Worm (Caenorhabditis elegans) whole organism, young adult: Measurements from ENCODE around the gene nas-25.

Experiments
- C17E4.6 ChIP-seq: fragments of 200-800 bp; sonication (Bioruptor generic); IDR thresholded peaks from 2 replicates; pipeline ENCODE4 v1.3.6; 2022; ENCODE audit warnings: missing genetic modification reagents, missing genetic modification characterization, missing compliant biosample characterization
- D2030.7 ChIP-seq: fragments of 200-800 bp; sonication (Bioruptor generic); IDR thresholded peaks from 2 replicates; pipeline ENCODE4 v1.3.6; 2022; ENCODE audit warnings: missing genetic modification reagents, missing genetic modification characterization, missing compliant biosample characterization
- F49E8.2 ChIP-seq: sonication (generic microtip); optimal IDR thresholded peaks from 3 replicates; lab custom pipeline; 2017; ENCODE audit warnings: missing genetic modification characterization, mild to moderate bottlenecking, missing compliant biosample characterization, antibody characterized with exemption, moderate library complexity; ENCODE audit not compliant: insufficient read depth
- attf-5 ChIP-seq: fragments of 200-800 bp; sonication (Bioruptor generic); optimal IDR thresholded peaks from 2 replicates; lab custom pipeline; 2018; ENCODE audit warnings: mild to moderate bottlenecking, missing genetic modification characterization, missing compliant biosample characterization
- dpl-1 ChIP-seq: fragments of 150-350 bp; optimal IDR thresholded peaks from 2 replicates; lab custom pipeline; 2014; ENCODE audit warnings: missing biosample characterization, missing genetic modification reagents, missing genetic modification characterization
- egl-18 ChIP-seq: fragments of 200-800 bp; sonication (Bioruptor generic); IDR thresholded peaks from 2 replicates; pipeline ENCODE4 v1.3.6; 2022; ENCODE audit warnings: missing genetic modification reagents, missing genetic modification characterization, missing compliant biosample characterization
- ekl-4 ChIP-seq: fragments of 200-800 bp; sonication (Bioruptor generic); IDR thresholded peaks from 2 replicates; pipeline ENCODE4 v1.3.6; 2022; ENCODE audit warnings: missing genetic modification reagents, missing genetic modification characterization, missing compliant biosample characterization
- hlh-12 ChIP-seq: sonication (generic microtip); optimal IDR thresholded peaks from 2 replicates; lab custom pipeline; 2016; ENCODE audit warnings: missing genetic modification characterization, missing compliant biosample characterization
- lag-1 ChIP-seq: fragments of 200-800 bp; sonication (Bioruptor generic); IDR thresholded peaks from 2 replicates; pipeline ENCODE4 v1.3.6; 2022; ENCODE audit warnings: missing genetic modification reagents, missing genetic modification characterization, missing compliant biosample characterization
- lin-26 ChIP-seq: fragments of 200-800 bp; sonication (Bioruptor generic); IDR thresholded peaks from 2 replicates; pipeline ENCODE4 v1.3.6; 2022; ENCODE audit warnings: missing genetic modification reagents, missing genetic modification characterization, missing compliant biosample characterization
- nfya-1 ChIP-seq: sonication (generic microtip); optimal IDR thresholded peaks from 2 replicates; lab custom pipeline; 2017; ENCODE audit warnings: antibody characterized with exemption, missing compliant biosample characterization, missing genetic modification characterization, borderline replicate concordance; ENCODE audit not compliant: insufficient read depth
- snpc-4 ChIP-seq, 5 experiments: fragments of 150-350 bp in 1 of 5; sonication (generic microtip) in 4 of 5; optimal IDR thresholded peaks; 2 replicates each; lab custom pipeline; 2014 to 2018; ENCODE audit warnings: missing genetic modification characterization in 5 of 5, missing biosample characterization in 3 of 5, antibody characterized with exemption in 2 of 5, mild to moderate bottlenecking in 2 of 5, missing compliant biosample characterization in 2 of 5, missing genotype in 2 of 5, moderate library complexity in 2 of 5, missing genetic modification reagents in 1 of 5
- ztf-22 ChIP-seq: fragments of 200-800 bp; sonication (Bioruptor generic); optimal IDR thresholded peaks from 2 replicates; lab custom pipeline; 2018; ENCODE audit warnings: mild to moderate bottlenecking, missing genetic modification characterization, moderate library complexity, missing compliant biosample characterization

ce11 chrII:8822711-8823110 lies 3.2 kb upstream of the nas-25 start:
- TF ChIP-seq egl-18 (GFP tag; lab: Robert Waterston, UW): no peak
- no peak for TF ChIP-seq dpl-1 (GFP tag; lab: Kevin White, UChicago)
- no peak for TF ChIP-seq ztf-22 (GFP tag; lab: Kevin White, UChicago)
- TF ChIP-seq lin-26 (GFP tag; lab: Robert Waterston, UW): no peak
- no peak for TF ChIP-seq F49E8.2 (tag; lab: Kevin White, UChicago)
- TF ChIP-seq attf-5 (GFP tag; lab: Kevin White, UChicago): no peak
- no peak for TF ChIP-seq D2030.7 (GFP tag; lab: Robert Waterston, UW)
- TF ChIP-seq nfya-1 (tag; lab: Kevin White, UChicago): no peak
- TF ChIP-seq snpc-4 (GFP tag; optimal IDR thresholded peaks at IDR 0.05; lab: Kevin White, UChicago): no peak
- TF ChIP-seq snpc-4 (tag; optimal IDR thresholded peaks at IDR 0.05; lab: Kevin White, UChicago): no peak
- no peak for TF ChIP-seq ekl-4 (GFP tag; lab: Robert Waterston, UW)
- TF ChIP-seq lag-1 (GFP tag; lab: Robert Waterston, UW): no peak
- no peak for TF ChIP-seq hlh-12 (tag; lab: Kevin White, UChicago)
- TF ChIP-seq C17E4.6 (GFP tag; lab: Robert Waterston, UW): no peak
